Worm (Caenorhabditis elegans): ENCODE measurements around the gene srw-91.

Gene srw-91

ce11 chrV:1631717-1632116, 49.0 kb downstream of the srw-91 start, which contains the start of gene irld-17:
irld-17 (plus strand) TSS chrV:1632017.
- TF ChIP-seq dao-5 (tag; optimal IDR thresholded peaks at IDR 0.05) = no peak
- TF ChIP-seq him-1 (tag; optimal IDR thresholded peaks at IDR 0.05) = no peak
- no peak for TF ChIP-seq W03F9.2 (tag; optimal IDR thresholded peaks at IDR 0.05)

- TF ChIP-seq dao-5 (tag; optimal IDR thresholded peaks at IDR 0.05) = no peak
- TF ChIP-seq him-1 (tag; optimal IDR thresholded peaks at IDR 0.05) = no peak
- TF ChIP-seq W03F9.2 (tag; optimal IDR thresholded peaks at IDR 0.05) = no peak
Observed at ce11 chrV:1631148-1631547, 49.5 kb downstream of the srw-91 start, which contains the start of gene Y46H3D.8. Y46H3D.8 (minus strand) TSS chrV:1631248.

ce11 chrV:1629329-1629728, 51.3 kb downstream of the srw-91 start, which contains the start of gene nhr-238:
nhr-238 (minus strand) TSS chrV:1629432.
- TF ChIP-seq dao-5 (tag; optimal IDR thresholded peaks at IDR 0.05) = no peak
- no peak for TF ChIP-seq W03F9.2 (tag; optimal IDR thresholded peaks at IDR 0.05)
- no peak for TF ChIP-seq him-1 (tag; optimal IDR thresholded peaks at IDR 0.05)
